Worm (Caenorhabditis elegans) whole organism, L1 larva: Measurements from ENCODE around the gene F33D4.4.

Experiments used
- C16A3.4 ChIP-seq: fragments of 150-350 bp; optimal IDR thresholded peaks from 2 replicates; lab custom pipeline; 2014; ENCODE audit warnings: missing biosample characterization, missing genetic modification characterization
- F16B12.6 ChIP-seq: fragments of 150-350 bp; optimal IDR thresholded peaks from 2 replicates; lab custom pipeline; 2014; ENCODE audit warnings: missing biosample characterization, missing genetic modification characterization
- aha-1 ChIP-seq: fragments of 150-350 bp; optimal IDR thresholded peaks from 2 replicates; lab custom pipeline; 2014; ENCODE audit warnings: missing biosample characterization, missing genetic modification characterization
- alr-1 ChIP-seq: fragments of 200-800 bp; sonication (Bioruptor generic); optimal IDR thresholded peaks from 2 replicates; lab custom pipeline; 2018; ENCODE audit warnings: borderline replicate concordance, mild to moderate bottlenecking, missing genetic modification characterization, missing compliant biosample characterization
- blmp-1 ChIP-seq: fragments of 150-350 bp; optimal IDR thresholded peaks from 2 replicates; lab custom pipeline; 2014; ENCODE audit warnings: missing biosample characterization, missing genetic modification characterization
- ceh-82 ChIP-seq, 3 experiments: fragments of 150-350 bp in 1 of 3; sonication (generic microtip) in 2 of 3; optimal IDR thresholded peaks; 2 replicates each; lab custom pipeline; 2014 to 2017; ENCODE audit warnings: missing biosample characterization in 3 of 3, missing genetic modification characterization in 3 of 3
- ceh-90 ChIP-seq: sonication (generic microtip); optimal IDR thresholded peaks from 2 replicates; lab custom pipeline; 2016; ENCODE audit warnings: missing genetic modification characterization, missing compliant biosample characterization
- ces-1 ChIP-seq: fragments of 150-350 bp; optimal IDR thresholded peaks from 2 replicates; lab custom pipeline; 2014; ENCODE audit warnings: missing biosample characterization, missing genetic modification reagents, missing genetic modification characterization
- dpl-1 ChIP-seq, 3 experiments: fragments of 150-350 bp in 2 of 3; sonication (generic microtip) in 1 of 3; optimal IDR thresholded peaks; 2 replicates each; lab custom pipeline; 2014 to 2017; ENCODE audit warnings: missing biosample characterization in 3 of 3, missing genetic modification characterization in 3 of 3, missing genetic modification reagents in 3 of 3
- dsc-1 ChIP-seq: sonication (generic microtip); optimal IDR thresholded peaks from 2 replicates; lab custom pipeline; 2016; ENCODE audit warnings: mild to moderate bottlenecking, missing genetic modification characterization, missing compliant biosample characterization
- efl-1 ChIP-seq, 4 experiments: fragments of 150-350 bp; optimal IDR thresholded peaks in 3 of 4; peaks in 1 of 4; 1 replicate in 1 of 4; 2 replicates in 3 of 4; lab custom pipeline; 2014; ENCODE audit warnings: missing biosample characterization in 2 of 4, missing genetic modification characterization in 2 of 4, missing genetic modification reagents in 2 of 4
- egl-13 ChIP-seq: sonication (generic microtip); optimal IDR thresholded peaks from 2 replicates; lab custom pipeline; 2016; ENCODE audit warnings: missing genotype, missing genetic modification reagents, missing genetic modification characterization, missing compliant biosample characterization
- egl-27 ChIP-seq, 2 experiments: fragments of 150-350 bp in 1 of 2; sonication (generic microtip); optimal IDR thresholded peaks; 3 replicates each; lab custom pipeline; 2017 to 2018; ENCODE audit warnings: missing biosample characterization in 2 of 2, missing genetic modification characterization in 2 of 2, missing genetic modification reagents in 2 of 2
- elt-2 ChIP-seq: sonication (generic microtip); optimal IDR thresholded peaks from 2 replicates; lab custom pipeline; 2016; ENCODE audit warnings: missing genetic modification characterization, mild to moderate bottlenecking, inconsistent platforms, missing compliant biosample characterization, missing genetic modification reagents
- elt-3 ChIP-seq, 6 experiments: fragments of 150-350 bp in 1 of 6; sonication (generic microtip); optimal IDR thresholded peaks; 2 replicates each; lab custom pipeline; 2017 to 2018; ENCODE audit warnings: missing biosample characterization in 6 of 6, missing genetic modification characterization in 6 of 6, inconsistent platforms in 1 of 6
- fkh-4 ChIP-seq: sonication (generic microtip); optimal IDR thresholded peaks from 2 replicates; lab custom pipeline; 2016; ENCODE audit warnings: missing compliant biosample characterization, missing genetic modification characterization, borderline replicate concordance
- fkh-8 ChIP-seq: sonication (generic microtip); optimal IDR thresholded peaks from 2 replicates; lab custom pipeline; 2016; ENCODE audit warnings: mild to moderate bottlenecking, missing genetic modification characterization, missing compliant biosample characterization
- hpl-2 ChIP-seq: fragments of 150-350 bp; optimal IDR thresholded peaks from 2 replicates; lab custom pipeline; 2014; ENCODE audit warnings: missing biosample characterization, missing genetic modification reagents, missing genetic modification characterization
- jun-1 ChIP-seq: fragments of 150-350 bp; optimal IDR thresholded peaks from 2 replicates; lab custom pipeline; 2014; ENCODE audit warnings: missing biosample characterization, missing genetic modification reagents, missing genetic modification characterization
- lin-13 ChIP-seq: fragments of 150-350 bp; optimal IDR thresholded peaks from 2 replicates; lab custom pipeline; 2014; ENCODE audit warnings: missing biosample characterization, missing genetic modification reagents, missing genetic modification characterization
- lin-14 ChIP-seq: fragments of 200-800 bp; sonication (Bioruptor generic); optimal IDR thresholded peaks from 2 replicates; lab custom pipeline; 2018; ENCODE audit warnings: mild to moderate bottlenecking, missing genetic modification characterization, moderate library complexity, missing compliant biosample characterization
- lin-15B ChIP-seq: fragments of 150-350 bp; sonication (generic microtip); optimal IDR thresholded peaks from 3 replicates; lab custom pipeline; 2014; ENCODE audit warnings: missing biosample characterization, missing genetic modification characterization
- lin-35 ChIP-seq, 2 experiments: fragments of 150-350 bp; optimal IDR thresholded peaks; 2 replicates each; lab custom pipeline; 2014; ENCODE audit warnings: missing biosample characterization in 2 of 2, missing genetic modification characterization in 2 of 2, missing genetic modification reagents in 2 of 2
- lir-3 ChIP-seq: sonication (generic microtip); optimal IDR thresholded peaks from 2 replicates; lab custom pipeline; 2016; ENCODE audit warnings: mild to moderate bottlenecking, missing genetic modification characterization, moderate library complexity, missing compliant biosample characterization; ENCODE audit not compliant: poor library complexity
- lsy-2 ChIP-seq, 2 experiments: fragments of 150-350 bp; optimal IDR thresholded peaks; 2 replicates each; lab custom pipeline; 2014; ENCODE audit warnings: missing biosample characterization in 2 of 2, missing genetic modification characterization in 2 of 2
- mdl-1 ChIP-seq, 2 experiments: fragments of 150-350 bp; optimal IDR thresholded peaks; 2 replicates each; lab custom pipeline; 2014 to 2017; ENCODE audit warnings: missing biosample characterization in 2 of 2, missing genetic modification characterization in 2 of 2, inconsistent platforms in 1 of 2
- mep-1 ChIP-seq: fragments of 150-350 bp; optimal IDR thresholded peaks from 2 replicates; lab custom pipeline; 2014; ENCODE audit warnings: missing biosample characterization, missing genetic modification characterization
- nhr-11 ChIP-seq: fragments of 150-350 bp; optimal IDR thresholded peaks from 2 replicates; lab custom pipeline; 2014; ENCODE audit warnings: missing biosample characterization, missing genetic modification characterization
- nhr-12 ChIP-seq: sonication (generic microtip); optimal IDR thresholded peaks from 2 replicates; lab custom pipeline; 2017; ENCODE audit warnings: missing biosample characterization, missing genetic modification characterization
- nhr-19 ChIP-seq: fragments of 200-800 bp; sonication (Bioruptor generic); conservative IDR thresholded peaks from 2 replicates; pipeline ENCODE4 v1.3.6; 2022; ENCODE audit warnings: missing genetic modification characterization, missing compliant biosample characterization
- nhr-20 ChIP-seq: sonication (generic microtip); optimal IDR thresholded peaks from 2 replicates; lab custom pipeline; 2016; ENCODE audit warnings: mild to moderate bottlenecking, missing genetic modification characterization, missing compliant biosample characterization
- nhr-47 ChIP-seq: sonication (generic microtip); optimal IDR thresholded peaks from 2 replicates; lab custom pipeline; 2016; ENCODE audit warnings: mild to moderate bottlenecking, missing genetic modification characterization, moderate library complexity, missing compliant biosample characterization
- nhr-71 ChIP-seq: sonication (generic microtip); optimal IDR thresholded peaks from 2 replicates; lab custom pipeline; 2016; ENCODE audit warnings: mild to moderate bottlenecking, missing genetic modification characterization, moderate library complexity, missing compliant biosample characterization
- nhr-84 ChIP-seq: sonication (generic microtip); optimal IDR thresholded peaks from 2 replicates; lab custom pipeline; 2017; ENCODE audit warnings: missing biosample characterization, missing genetic modification characterization
- nhr-85 ChIP-seq: sonication (generic microtip); peaks from one replicate; lab custom pipeline; 2016; ENCODE audit warnings: missing genetic modification characterization, inconsistent platforms, missing compliant biosample characterization
- nhr-90 ChIP-seq: sonication (generic microtip); optimal IDR thresholded peaks from 2 replicates; lab custom pipeline; 2016; ENCODE audit warnings: mild to moderate bottlenecking, missing genetic modification characterization, missing compliant biosample characterization; ENCODE audit not compliant: poor library complexity
- pqm-1 ChIP-seq: sonication (generic microtip); optimal IDR thresholded peaks from 3 replicates; lab custom pipeline; 2017; ENCODE audit warnings: missing biosample characterization, missing genetic modification characterization
- rnt-1 ChIP-seq: sonication (generic microtip); optimal IDR thresholded peaks from 2 replicates; lab custom pipeline; 2016; ENCODE audit warnings: mild to moderate bottlenecking, missing genetic modification characterization, moderate library complexity, missing compliant biosample characterization
- skn-1 ChIP-seq: fragments of 150-350 bp; optimal IDR thresholded peaks from 2 replicates; lab custom pipeline; 2014; ENCODE audit warnings: missing biosample characterization, missing genetic modification characterization
- snpc-4 ChIP-seq: fragments of 150-350 bp; optimal IDR thresholded peaks from 2 replicates; lab custom pipeline; 2014; ENCODE audit warnings: missing biosample characterization, missing genetic modification characterization
- snu-23 ChIP-seq: sonication (generic microtip); optimal IDR thresholded peaks from 2 replicates; lab custom pipeline; 2016; ENCODE audit warnings: missing genetic modification characterization, missing compliant biosample characterization
- sox-4 ChIP-seq: sonication (generic microtip); optimal IDR thresholded peaks from 2 replicates; lab custom pipeline; 2016; ENCODE audit warnings: missing genetic modification characterization, missing compliant biosample characterization
- sptf-1 ChIP-seq: fragments of 150-350 bp; optimal IDR thresholded peaks from 2 replicates; lab custom pipeline; 2014; ENCODE audit warnings: missing biosample characterization, missing genetic modification characterization
- sup-37 ChIP-seq: fragments of 200-800 bp; sonication (Bioruptor generic); optimal IDR thresholded peaks from 2 replicates; lab custom pipeline; 2018; ENCODE audit warnings: mild to moderate bottlenecking, missing genetic modification characterization, missing compliant biosample characterization
- swsn-7 ChIP-seq: sonication (generic microtip); optimal IDR thresholded peaks from 2 replicates; lab custom pipeline; 2016; ENCODE audit warnings: missing genetic modification characterization, missing compliant biosample characterization
- tbx-2 ChIP-seq: sonication (generic microtip); optimal IDR thresholded peaks from 2 replicates; lab custom pipeline; 2016; ENCODE audit warnings: missing genetic modification characterization, missing compliant biosample characterization
- unc-130 ChIP-seq: fragments of 150-350 bp; optimal IDR thresholded peaks from 2 replicates; lab custom pipeline; 2017; ENCODE audit warnings: missing biosample characterization, missing genetic modification characterization, inconsistent platforms
- unc-62 ChIP-seq: fragments of 150-350 bp; optimal IDR thresholded peaks from 2 replicates; lab custom pipeline; 2014; ENCODE audit warnings: missing biosample characterization, missing genetic modification reagents, missing genetic modification characterization
- unc-86 ChIP-seq: sonication (generic microtip); optimal IDR thresholded peaks from 2 replicates; lab custom pipeline; 2016; ENCODE audit warnings: missing genetic modification characterization, missing compliant biosample characterization
- xbp-1 ChIP-seq: sonication (generic microtip); optimal IDR thresholded peaks from 2 replicates; lab custom pipeline; 2016; ENCODE audit warnings: missing genetic modification characterization, missing compliant biosample characterization
- zag-1 ChIP-seq: fragments of 150-350 bp; optimal IDR thresholded peaks from 2 replicates; lab custom pipeline; 2014; ENCODE audit warnings: missing biosample characterization, missing genetic modification characterization

Gene F33D4.4

ce11 chrIV:7709701-7710100 lies 3.0 kb upstream of the F33D4.4 start, which contains the start of the genes mrpl-1, emc-6 and mrps-24:
Gene mrpl-1 (minus strand): TSS chrIV:7709701.
Gene emc-6 (minus strand): TSS chrIV:7709736.
Gene mrps-24 (plus strand): TSS chrIV:7710045.
- TF ChIP-seq lin-15B (tag; lab: Kevin White, UChicago), result peak; percentile 74
- no peak for TF ChIP-seq jun-1 (tag; lab: Kevin White, UChicago)
- TF ChIP-seq lin-14 (GFP tag; lab: Kevin White, UChicago), result peak; percentile 71
- TF ChIP-seq lsy-2 (tag; optimal IDR thresholded peaks at IDR 0.05; lab: Kevin White, UChicago), result peak; percentile 78 to 85
- peak; percentile 36 for TF ChIP-seq unc-86 (tag; lab: Kevin White, UChicago)
- TF ChIP-seq swsn-7, result peak; percentile 68
- no peak for TF ChIP-seq sptf-1 (tag; lab: Kevin White, UChicago)
- no peak for TF ChIP-seq fkh-4 (tag; lab: Kevin White, UChicago)
- TF ChIP-seq nhr-71 (tag; lab: Kevin White, UChicago), result peak; percentile 76
- no peak for TF ChIP-seq hpl-2 (GFP tag; lab: Kevin White, UChicago)
- TF ChIP-seq snu-23, result peak; percentile 73
- peak; percentile 37 for TF ChIP-seq lin-13
- peak; percentile 28 for TF ChIP-seq dsc-1
- peak; percentile 68 for TF ChIP-seq xbp-1
- peak; percentile 59 for TF ChIP-seq nhr-20 (tag; lab: Kevin White, UChicago)
- peak; percentile 35 for TF ChIP-seq lir-3 (tag; lab: Kevin White, UChicago)
- no peak for TF ChIP-seq aha-1 (tag; lab: Kevin White, UChicago)
- TF ChIP-seq ceh-82 (tag; optimal IDR thresholded peaks at IDR 0.05; lab: Kevin White, UChicago), result peak in 2 of 3 experiments; percentile 50 to 55
- TF ChIP-seq nhr-47 (tag; lab: Kevin White, UChicago), result no peak
- TF ChIP-seq egl-27 (tag; optimal IDR thresholded peaks at IDR 0.05; lab: Kevin White, UChicago), result no peak
- no peak for TF ChIP-seq sup-37 (GFP tag; lab: Kevin White, UChicago)
- TF ChIP-seq sox-4 (tag; lab: Kevin White, UChicago), result no peak
- TF ChIP-seq ceh-90 (tag; lab: Kevin White, UChicago), result no peak
- TF ChIP-seq efl-1 (optimal IDR thresholded peaks at IDR 0.05; lab: Kevin White, UChicago), result peak; percentile 58 to 67
- TF ChIP-seq efl-1 (GFP tag; optimal IDR thresholded peaks at IDR 0.05 in 1 of 2; lab: Kevin White, UChicago), result peak; percentile 69 to 94
- no peak for TF ChIP-seq nhr-12
- TF ChIP-seq snpc-4 (tag; lab: Kevin White, UChicago), result peak; percentile 31
- no peak for TF ChIP-seq nhr-11 (tag; lab: Kevin White, UChicago)
- peak; percentile 56 for TF ChIP-seq tbx-2
- peak; percentile 56 for TF ChIP-seq nhr-90
- peak; percentile 44 for TF ChIP-seq unc-130 (tag; lab: Kevin White, UChicago)
- no peak for TF ChIP-seq zag-1 (tag; lab: Kevin White, UChicago)
- no peak for TF ChIP-seq pqm-1 (tag; lab: Kevin White, UChicago)
- TF ChIP-seq lin-35 (GFP tag; optimal IDR thresholded peaks at IDR 0.05; lab: Kevin White, UChicago), result peak; percentile 67 to 75
- peak; percentile 74 for TF ChIP-seq skn-1 (tag; lab: Kevin White, UChicago)
- TF ChIP-seq egl-13 (tag; lab: Kevin White, UChicago), result peak; percentile 35
- TF ChIP-seq ces-1 (GFP tag; lab: Kevin White, UChicago), result no peak
- peak; percentile 53 for TF ChIP-seq rnt-1
- peak; percentile 58 for TF ChIP-seq nhr-19
- no peak for TF ChIP-seq nhr-84 (tag; lab: Kevin White, UChicago)
- TF ChIP-seq dpl-1 (GFP tag; optimal IDR thresholded peaks at IDR 0.05; lab: Kevin White, UChicago), result peak; percentile 57 to 80 (median 65)
- TF ChIP-seq unc-62, result no peak
- TF ChIP-seq C16A3.4, result peak; percentile 82
- no peak for TF ChIP-seq alr-1 (tag; lab: Kevin White, UChicago)
- TF ChIP-seq blmp-1 (tag; lab: Kevin White, UChicago), result peak; percentile 50
- peak; percentile 84 for TF ChIP-seq F16B12.6 (tag; lab: Kevin White, UChicago)
- peak; percentile 91 for TF ChIP-seq mep-1 (tag; lab: Kevin White, UChicago)
- no peak for TF ChIP-seq mdl-1 (tag; optimal IDR thresholded peaks at IDR 0.05; lab: Kevin White, UChicago)
- peak; percentile 18 for TF ChIP-seq fkh-8 (tag; lab: Kevin White, UChicago)
- peak in 1 of 6 experiments; percentile 16 for TF ChIP-seq elt-3 (tag; optimal IDR thresholded peaks at IDR 0.05; lab: Kevin White, UChicago)
- TF ChIP-seq elt-2 (tag; lab: Kevin White, UChicago), result peak; percentile 3
- TF ChIP-seq nhr-85 (tag; lab: Kevin White, UChicago), result no peak
